Fruit fly (Drosophila melanogaster) whole organism, adult: ENCODE results near the gene FipoQ.

Source experiments
- CG11617 ChIP-seq: fragments of 200-800 bp; sonication (Bioruptor generic); optimal IDR thresholded peaks from 2 replicates; lab custom pipeline; 2017; ENCODE audit warnings: mild to moderate bottlenecking, missing biosample characterization, missing genetic modification reagents, missing genetic modification characterization
- CG12768 ChIP-seq: fragments of 200-800 bp; sonication (Bioruptor generic); optimal IDR thresholded peaks from 2 replicates; lab custom pipeline; 2017; ENCODE audit warnings: missing biosample characterization, missing genetic modification characterization, mild to moderate bottlenecking, moderate library complexity, missing genetic modification reagents
- CG5204 ChIP-seq: fragments of 200-800 bp; sonication (Bioruptor generic); optimal IDR thresholded peaks from 2 replicates; lab custom pipeline; 2016; ENCODE audit warnings: missing biosample characterization, missing genetic modification characterization
- CG7101 ChIP-seq: fragments of 200-800 bp; sonication (Bioruptor generic); optimal IDR thresholded peaks from 2 replicates; lab custom pipeline; 2018; ENCODE audit warnings: missing biosample characterization, mild to moderate bottlenecking, missing genetic modification characterization, moderate library complexity
- Crg-1 ChIP-seq: fragments of 200-800 bp; sonication (Bioruptor generic); optimal IDR thresholded peaks from 2 replicates; lab custom pipeline; 2016; ENCODE audit warnings: missing biosample characterization, missing genetic modification characterization
- Hr96 ChIP-seq: fragments of 200-800 bp; sonication (Bioruptor generic); optimal IDR thresholded peaks from 2 replicates; lab custom pipeline; 2016; ENCODE audit warnings: missing biosample characterization, missing genetic modification characterization
- cic ChIP-seq: fragments of 200-800 bp; sonication (Bioruptor generic); optimal IDR thresholded peaks from 2 replicates; lab custom pipeline; 2017; ENCODE audit warnings: missing biosample characterization, mild to moderate bottlenecking, missing genetic modification characterization, moderate library complexity
- cnc ChIP-seq, 2 experiments: fragments of >200 bp; optimal IDR thresholded peaks; 2 replicates each; lab custom pipeline; 2017
- kay ChIP-seq: fragments of 200-800 bp; sonication (Bioruptor generic); peaks from one replicate; lab custom pipeline; 2016; ENCODE audit warnings: missing biosample characterization, missing genetic modification characterization, borderline replicate concordance
- ovo ChIP-seq: fragments of 200-800 bp; sonication (Bioruptor generic); optimal IDR thresholded peaks from 2 replicates; lab custom pipeline; 2016; ENCODE audit warnings: missing biosample characterization, missing genetic modification characterization
- tj ChIP-seq: fragments of 200-800 bp; sonication (Bioruptor generic); optimal IDR thresholded peaks from 3 replicates; lab custom pipeline; 2017; ENCODE audit warnings: missing biosample characterization, mild to moderate bottlenecking, missing genetic modification characterization, moderate library complexity
- toe ChIP-seq: fragments of 200-800 bp; sonication (Bioruptor generic); optimal IDR thresholded peaks from 2 replicates; lab custom pipeline; 2016; ENCODE audit warnings: missing biosample characterization, missing genetic modification characterization

DNA sequence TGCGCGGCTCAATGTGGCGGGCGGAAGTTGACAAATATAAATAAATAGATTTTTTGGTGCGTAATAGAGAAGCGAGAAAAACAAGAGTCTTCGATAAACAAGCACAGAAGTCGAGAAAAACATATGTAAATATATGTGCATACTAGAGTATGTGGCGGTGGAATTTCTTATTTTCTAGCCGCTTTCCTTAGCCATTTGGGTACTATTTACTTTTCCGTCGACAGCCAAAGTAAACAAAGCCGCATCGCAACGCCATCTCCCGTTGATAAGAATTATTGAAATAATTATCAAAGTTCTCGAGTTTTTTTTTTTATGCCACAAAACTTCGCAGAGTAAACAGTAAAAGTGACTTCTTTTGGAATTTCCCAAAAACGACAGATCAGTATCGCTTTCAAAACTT lies 14.7 kb upstream of the FipoQ start:
- TF ChIP-seq kay (GFP tag; lab: Kevin White, UChicago) (no peak), CG11617 (GFP tag; lab: Kevin White, UChicago) (no peak), CG12768 (GFP tag; lab: Kevin White, UChicago) (no peak), Hr96 (GFP tag; lab: Kevin White, UChicago) (no peak), tj (GFP tag; lab: Kevin White, UChicago) (no peak), Crg-1 (GFP tag; lab: Kevin White, UChicago) (peak; percentile 48), toe (GFP tag; lab: Kevin White, UChicago) (no peak), ovo (no peak), CG5204 (GFP tag; lab: Kevin White, UChicago) (no peak), cnc (optimal IDR thresholded peaks at IDR 0.05; lab: Kevin White, UChicago) (no peak), CG7101 (peak; percentile 10), cic (GFP tag; lab: Kevin White, UChicago) (no peak)
